Fruit fly (Drosophila melanogaster) whole organism, embryonic: ENCODE data around the gene Kr-h2.

Source experiments
- BEAF-32 ChIP-seq: fragments of 200-800 bp; sonication (Bioruptor generic); optimal IDR thresholded peaks from 3 replicates; lab custom pipeline; 2017; ENCODE audit warnings: missing biosample characterization, missing genetic modification characterization, mild to moderate bottlenecking, moderate library complexity, missing genetic modification reagents
- Bdp1 ChIP-seq: fragments of 200-800 bp; sonication (Bioruptor generic); optimal IDR thresholded peaks from 3 replicates; lab custom pipeline; 2016; ENCODE audit warnings: missing biosample characterization, missing genetic modification characterization
- BtbVII ChIP-seq: fragments of 200-800 bp; sonication (Bioruptor generic); optimal IDR thresholded peaks from 3 replicates; lab custom pipeline; 2017; ENCODE audit warnings: missing biosample characterization, mild to moderate bottlenecking, missing genetic modification characterization
- CG10565 ChIP-seq: fragments of 200-800 bp; sonication (Bioruptor generic); optimal IDR thresholded peaks from 3 replicates; lab custom pipeline; 2016; ENCODE audit warnings: missing biosample characterization, mild to moderate bottlenecking, missing genetic modification characterization
- CG10654 ChIP-seq: fragments of 200-800 bp; sonication (Bioruptor generic); optimal IDR thresholded peaks from 2 replicates; lab custom pipeline; 2016; ENCODE audit warnings: missing biosample characterization, missing genetic modification characterization
- CG14050 ChIP-seq: fragments of 200-800 bp; sonication (Bioruptor generic); IDR thresholded peaks from 3 replicates; pipeline ENCODE4 v1.3.6; 2022; ENCODE audit warnings: missing biosample characterization, missing genetic modification characterization
- CG18262 ChIP-seq: fragments of 200-800 bp; optimal IDR thresholded peaks from 3 replicates; lab custom pipeline; 2019; ENCODE audit warnings: missing biosample characterization, mild to moderate bottlenecking, missing genetic modification characterization, moderate library complexity
- CG18764 ChIP-seq: fragments of 200-800 bp; sonication (Bioruptor generic); optimal IDR thresholded peaks from 3 replicates; lab custom pipeline; 2016; ENCODE audit warnings: missing biosample characterization, missing genetic modification characterization
- CG2875 ChIP-seq: fragments of 200-800 bp; sonication (Bioruptor generic); optimal IDR thresholded peaks from 2 replicates; lab custom pipeline; 2017; ENCODE audit warnings: missing biosample characterization, mild to moderate bottlenecking, missing genetic modification characterization, missing genetic modification reagents
- CG31441 ChIP-seq: fragments of 200-800 bp; sonication (Bioruptor generic); IDR thresholded peaks from 2 replicates; pipeline ENCODE4 v1.3.6; 2022; ENCODE audit warnings: missing biosample characterization, missing genetic modification characterization
- CG3163 ChIP-seq: fragments of 200-800 bp; sonication (Bioruptor generic); optimal IDR thresholded peaks from 3 replicates; lab custom pipeline; 2016; ENCODE audit warnings: missing biosample characterization, missing genetic modification characterization
- CG32532 ChIP-seq: fragments of 200-800 bp; sonication (Bioruptor generic); IDR thresholded peaks from 2 replicates; pipeline ENCODE4 v1.3.6; 2022; ENCODE audit warnings: missing biosample characterization, missing genetic modification characterization
- CG33213 ChIP-seq: fragments of 200-800 bp; sonication (Bioruptor generic); optimal IDR thresholded peaks from 3 replicates; lab custom pipeline; 2016; ENCODE audit warnings: missing biosample characterization, missing genetic modification characterization
- CG33557 ChIP-seq: fragments of 200-800 bp; sonication (Bioruptor generic); optimal IDR thresholded peaks from 2 replicates; lab custom pipeline; 2019; ENCODE audit warnings: missing biosample characterization, mild to moderate bottlenecking, missing genetic modification characterization, moderate library complexity
- CG4424 ChIP-seq: fragments of 200-800 bp; sonication (Bioruptor generic); optimal IDR thresholded peaks from 3 replicates; lab custom pipeline; 2016; ENCODE audit warnings: missing biosample characterization, missing genetic modification characterization
- CG4730 ChIP-seq: fragments of 200-800 bp; sonication (Bioruptor generic); IDR thresholded peaks from 2 replicates; pipeline ENCODE4 v1.3.6; 2022; ENCODE audit warnings: missing biosample characterization, missing genetic modification characterization
- CG4820 ChIP-seq: fragments of 200-800 bp; sonication (Bioruptor generic); optimal IDR thresholded peaks from 3 replicates; lab custom pipeline; 2016; ENCODE audit warnings: missing biosample characterization, missing genetic modification characterization
- CG6175 ChIP-seq: fragments of 200-800 bp; sonication (Bioruptor generic); IDR thresholded peaks from 3 replicates; pipeline ENCODE4 v1.3.6; 2022; ENCODE audit warnings: missing biosample characterization, missing genetic modification characterization
- CG8944 ChIP-seq: fragments of 200-800 bp; sonication (Bioruptor generic); optimal IDR thresholded peaks from 3 replicates; lab custom pipeline; 2016; ENCODE audit warnings: missing biosample characterization, missing genetic modification characterization
- E2f2 ChIP-seq: fragments of 200-800 bp; sonication (Bioruptor generic); IDR thresholded peaks from 2 replicates; pipeline ENCODE4 v1.3.6; 2022; ENCODE audit warnings: missing biosample characterization, missing genetic modification characterization
- Hmx ChIP-seq: fragments of 200-800 bp; sonication (Bioruptor generic); optimal IDR thresholded peaks from 2 replicates; lab custom pipeline; 2016; ENCODE audit warnings: missing biosample characterization, missing genetic modification characterization
- Lhr ChIP-seq: fragments of 200-800 bp; sonication (Bioruptor generic); optimal IDR thresholded peaks from 3 replicates; lab custom pipeline; 2017; ENCODE audit warnings: mild to moderate bottlenecking, missing biosample characterization, missing genetic modification reagents, missing genetic modification characterization
- Lim3 ChIP-seq: fragments of 200-800 bp; sonication (Bioruptor generic); IDR thresholded peaks from 2 replicates; pipeline ENCODE4 v1.3.6; 2022; ENCODE audit warnings: missing biosample characterization, missing genetic modification characterization
- Med ChIP-seq: fragments of 200-800 bp; sonication (Bioruptor generic); peaks from one replicate; lab custom pipeline; 2016; ENCODE audit warnings: missing biosample characterization, missing genetic modification characterization, mild to moderate bottlenecking, inconsistent platforms, moderate library complexity
- Sin3A ChIP-seq: fragments of >200 bp; optimal IDR thresholded peaks from 2 replicates; lab custom pipeline; 2018
- Spps ChIP-seq: fragments of 200-800 bp; sonication (Bioruptor generic); optimal IDR thresholded peaks from 2 replicates; lab custom pipeline; 2018; ENCODE audit warnings: missing biosample characterization, mild to moderate bottlenecking, missing genetic modification characterization
- Ssrp ChIP-seq: fragments of 200-800 bp; sonication (Bioruptor generic); optimal IDR thresholded peaks from 2 replicates; lab custom pipeline; 2018; ENCODE audit warnings: missing biosample characterization, mild to moderate bottlenecking, missing genetic modification characterization, moderate library complexity
- Xrp1 ChIP-seq: fragments of 200-800 bp; sonication (Bioruptor generic); IDR thresholded peaks from 2 replicates; pipeline ENCODE4 v1.3.6; 2022; ENCODE audit warnings: missing biosample characterization, missing genetic modification characterization
- abd-A ChIP-seq: fragments of 200-800 bp; sonication (Bioruptor generic); optimal IDR thresholded peaks from 3 replicates; lab custom pipeline; 2019; ENCODE audit warnings: missing biosample characterization, mild to moderate bottlenecking, missing genetic modification characterization, moderate library complexity
- ase ChIP-seq: fragments of 200-800 bp; sonication (Bioruptor generic); IDR thresholded peaks from 3 replicates; pipeline ENCODE4 v1.3.6; 2022; ENCODE audit warnings: missing biosample characterization, missing genetic modification characterization
- ato ChIP-seq: fragments of 200-800 bp; sonication (Bioruptor generic); IDR thresholded peaks from 2 replicates; pipeline ENCODE4 v1.3.6; 2022; ENCODE audit warnings: missing biosample characterization, missing genetic modification characterization; ENCODE audit not compliant: partially characterized antibody
- bigmax ChIP-seq: fragments of 200-800 bp; sonication (Bioruptor generic); optimal IDR thresholded peaks from 2 replicates; lab custom pipeline; 2018; ENCODE audit warnings: missing biosample characterization, mild to moderate bottlenecking, missing genetic modification characterization
- crc ChIP-seq: fragments of 200-800 bp; sonication (Bioruptor generic); optimal IDR thresholded peaks from 2 replicates; lab custom pipeline; 2016; ENCODE audit warnings: missing biosample characterization, missing genetic modification characterization
- cwo ChIP-seq: fragments of 200-800 bp; sonication (Bioruptor generic); optimal IDR thresholded peaks from 3 replicates; lab custom pipeline; 2017; ENCODE audit warnings: missing biosample characterization, missing genetic modification characterization, mild to moderate bottlenecking, moderate library complexity, missing genetic modification reagents
- danr ChIP-seq: fragments of 200-800 bp; sonication (Bioruptor generic); IDR thresholded peaks from 2 replicates; pipeline ENCODE4 v1.3.6; 2022; ENCODE audit warnings: missing biosample characterization, missing genetic modification characterization
- dmrt99B ChIP-seq: fragments of 200-800 bp; sonication (Bioruptor generic); optimal IDR thresholded peaks from 2 replicates; lab custom pipeline; 2018; ENCODE audit warnings: missing biosample characterization, mild to moderate bottlenecking, missing genetic modification characterization, moderate library complexity
- dpn ChIP-seq, 2 experiments: fragments of 200-800 bp; sonication (Bioruptor generic); optimal IDR thresholded peaks; 3 replicates each; lab custom pipeline; 2016; ENCODE audit warnings: missing biosample characterization in 2 of 2, missing genetic modification characterization in 2 of 2
- fd96Cb ChIP-seq: fragments of 200-800 bp; sonication (Bioruptor generic); optimal IDR thresholded peaks from 2 replicates; lab custom pipeline; 2018; ENCODE audit warnings: missing biosample characterization, mild to moderate bottlenecking, missing genetic modification characterization, moderate library complexity
- ftz-f1 ChIP-seq: fragments of 200-800 bp; sonication (Bioruptor generic); optimal IDR thresholded peaks from 2 replicates; lab custom pipeline; 2016; ENCODE audit warnings: missing biosample characterization, missing genetic modification characterization
- inv ChIP-seq: fragments of 200-800 bp; sonication (Bioruptor generic); IDR thresholded peaks from 2 replicates; pipeline ENCODE4 v1.3.6; 2022; ENCODE audit warnings: missing biosample characterization, missing genetic modification characterization; ENCODE audit not compliant: partially characterized antibody
- kni ChIP-seq: fragments of 200-800 bp; sonication (Bioruptor generic); optimal IDR thresholded peaks from 3 replicates; lab custom pipeline; 2017; ENCODE audit warnings: mild to moderate bottlenecking, missing biosample characterization, missing genetic modification reagents, missing genetic modification characterization
- nau ChIP-seq: fragments of 200-800 bp; sonication (Bioruptor generic); optimal IDR thresholded peaks from 3 replicates; lab custom pipeline; 2017; ENCODE audit warnings: missing biosample characterization, mild to moderate bottlenecking, missing genetic modification characterization, missing genetic modification reagents
- nerfin-1 ChIP-seq: fragments of 200-800 bp; sonication (Bioruptor generic); optimal IDR thresholded peaks from 3 replicates; lab custom pipeline; 2019; ENCODE audit warnings: missing biosample characterization, mild to moderate bottlenecking, missing genetic modification characterization, moderate library complexity
- nerfin-2 ChIP-seq: fragments of 200-800 bp; sonication (Bioruptor generic); IDR thresholded peaks from 2 replicates; pipeline ENCODE4 v1.3.6; 2022; ENCODE audit warnings: missing biosample characterization, missing genetic modification characterization; ENCODE audit not compliant: partially characterized antibody
- oc ChIP-seq: fragments of 200-800 bp; sonication (Bioruptor generic); optimal IDR thresholded peaks from 2 replicates; lab custom pipeline; 2018; ENCODE audit warnings: missing biosample characterization, mild to moderate bottlenecking, missing genetic modification characterization, moderate library complexity
- peb ChIP-seq: fragments of 200-800 bp; sonication (Bioruptor generic); IDR thresholded peaks from 2 replicates; pipeline ENCODE4 v1.3.6; 2022; ENCODE audit warnings: missing biosample characterization, missing genetic modification characterization
- pho ChIP-seq: fragments of 200-800 bp; sonication (Bioruptor generic); optimal IDR thresholded peaks from 2 replicates; lab custom pipeline; 2016; ENCODE audit warnings: missing biosample characterization, missing genetic modification characterization
- row ChIP-seq: fragments of 200-800 bp; sonication (Bioruptor generic); IDR thresholded peaks from 3 replicates; pipeline ENCODE4 v1.3.6; 2022; ENCODE audit warnings: missing biosample characterization, missing genetic modification characterization
- sna ChIP-seq: fragments of 200-800 bp; sonication (Bioruptor generic); IDR thresholded peaks from 2 replicates; pipeline ENCODE4 v1.3.6; 2022; ENCODE audit warnings: missing biosample characterization, missing genetic modification characterization; ENCODE audit not compliant: partially characterized antibody
- unpg ChIP-seq: fragments of 200-800 bp; sonication (Bioruptor generic); optimal IDR thresholded peaks from 3 replicates; lab custom pipeline; 2018; ENCODE audit warnings: missing biosample characterization, mild to moderate bottlenecking, missing genetic modification characterization, moderate library complexity
- usp ChIP-seq: fragments of >200 bp; optimal IDR thresholded peaks from 2 replicates; lab custom pipeline; 2017; ENCODE audit warnings: missing biosample characterization, missing genetic modification characterization

Kr-h2 gene

DNA sequence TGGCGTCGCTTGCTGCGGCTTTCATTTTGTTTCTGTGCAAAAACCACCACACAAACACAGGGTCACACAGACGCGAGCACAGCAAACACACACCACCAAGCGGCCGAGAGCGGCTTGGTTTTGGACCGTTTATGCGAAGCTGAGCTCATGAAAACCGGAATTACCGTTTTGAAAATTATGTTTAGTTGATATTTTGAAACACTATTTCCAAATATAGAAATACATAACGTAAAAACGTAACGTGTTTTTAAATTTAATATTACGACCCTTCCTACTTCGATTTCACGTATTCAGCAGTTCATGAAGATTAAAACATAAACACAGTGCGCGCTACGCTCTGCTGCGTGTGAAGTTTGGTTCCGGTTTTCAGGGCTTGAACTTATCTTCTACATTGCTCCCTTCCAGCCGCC is 19.6 kb upstream of the Kr-h2 start (continued):
- TF ChIP-seq sna, result no peak
- no peak for TF ChIP-seq ato
- TF ChIP-seq Lim3, result 0 out of 2 replicates have a peak, but pooled peaks have one; percentile 60
- peak; percentile 96 for TF ChIP-seq CG33213 (GFP tag; lab: Kevin White, UChicago)
- peak; percentile 79 for TF ChIP-seq Lhr (GFP tag; lab: Kevin White, UChicago)
- peak; percentile 95 for TF ChIP-seq CG32532
- peak; percentile 97 for TF ChIP-seq BtbVII (GFP tag; lab: Kevin White, UChicago)
- peak; percentile 91 for TF ChIP-seq Ssrp
- no peak for TF ChIP-seq CG6175 (GFP tag; lab: Robert Waterston, UW)
- TF ChIP-seq unpg (GFP tag; lab: Kevin White, UChicago), result peak; percentile 98
- peak; percentile 79 for TF ChIP-seq ftz-f1 (GFP tag; lab: Kevin White, UChicago)
- peak; percentile 69 for TF ChIP-seq CG4730 (GFP tag; lab: Robert Waterston, UW)
- peak; percentile 81 for TF ChIP-seq CG3163 (GFP tag; lab: Kevin White, UChicago)
- no peak for TF ChIP-seq Sin3A (lab: Kevin White, UChicago)
- TF ChIP-seq dpn (GFP tag; optimal IDR thresholded peaks at IDR 0.05; lab: Kevin White, UChicago), result peak; percentile 94
- TF ChIP-seq oc (tag; lab: Kevin White, UChicago), result peak; percentile 96
- no peak for TF ChIP-seq BEAF-32 (GFP tag; lab: Kevin White, UChicago)
- TF ChIP-seq crc, result peak; percentile 90
- TF ChIP-seq CG10654, result peak; percentile 90
- TF ChIP-seq ase (GFP tag; lab: Robert Waterston, UW), result peak; percentile 83
- peak; percentile 95 for TF ChIP-seq CG33557 (GFP tag; lab: Kevin White, UChicago)
- TF ChIP-seq Med (GFP tag; lab: Kevin White, UChicago), result peak; percentile 100
- peak; percentile 77 for TF ChIP-seq CG8944
- peak; percentile 95 for TF ChIP-seq pho (GFP tag; lab: Kevin White, UChicago)
- TF ChIP-seq bigmax, result peak; percentile 29
- peak; percentile 97 for TF ChIP-seq row
- no peak for TF ChIP-seq nerfin-2 (GFP tag; lab: Robert Waterston, UW)
- TF ChIP-seq kni, result peak; percentile 90
- TF ChIP-seq CG4424 (GFP tag; lab: Kevin White, UChicago), result peak; percentile 95
- TF ChIP-seq CG18764 (GFP tag; lab: Kevin White, UChicago), result peak; percentile 85
- TF ChIP-seq CG18262 (tag; lab: Kevin White, UChicago), result peak; percentile 97
- peak; percentile 86 for TF ChIP-seq peb (GFP tag; lab: Robert Waterston, UW)
- no peak for TF ChIP-seq nau
- TF ChIP-seq E2f2, result peak; percentile 80
- TF ChIP-seq nerfin-1 (tag; lab: Kevin White, UChicago), result peak; percentile 95
- TF ChIP-seq Hmx, result peak; percentile 79
- peak; percentile 96 for TF ChIP-seq CG31441 (GFP tag; lab: Robert Waterston, UW)
- TF ChIP-seq CG10565 (GFP tag; lab: Kevin White, UChicago), result peak; percentile 80
- TF ChIP-seq cwo (GFP tag; lab: Kevin White, UChicago), result peak; percentile 94
- TF ChIP-seq dmrt99B, result peak; percentile 97
- peak; percentile 37; the same call in 1 of the 2 replicates for TF ChIP-seq danr (GFP tag; lab: Robert Waterston, UW)
- peak; percentile 95 for TF ChIP-seq Spps
- TF ChIP-seq usp (GFP tag; lab: Kevin White, UChicago), result no peak
- peak; percentile 96 for TF ChIP-seq CG14050
- peak; percentile 92 for TF ChIP-seq CG2875 (GFP tag; lab: Kevin White, UChicago)
- TF ChIP-seq Xrp1 (GFP tag; lab: Robert Waterston, UW), result peak; percentile 96
- no peak for TF ChIP-seq abd-A (tag; lab: Kevin White, UChicago)
- peak; percentile 90 for TF ChIP-seq fd96Cb
- TF ChIP-seq Bdp1 (GFP tag; lab: Kevin White, UChicago), result peak; percentile 85
- TF ChIP-seq inv (GFP tag; lab: Robert Waterston, UW), result no peak
- TF ChIP-seq CG4820 (GFP tag; lab: Kevin White, UChicago), result peak; percentile 100
